Worm (Caenorhabditis elegans) whole organism, L4/young adult: ENCODE measurements around the gene F45E4.6.

Experiments used
- dao-5 ChIP-seq: sonication (generic microtip); optimal IDR thresholded peaks from 2 replicates; lab custom pipeline; 2016; ENCODE audit warnings: missing genotype, missing genetic modification characterization, moderate library complexity, missing compliant biosample characterization
- him-1 ChIP-seq: sonication (generic microtip); optimal IDR thresholded peaks from 2 replicates; lab custom pipeline; 2016; ENCODE audit warnings: missing genotype, missing genetic modification reagents, missing genetic modification characterization, missing compliant biosample characterization

ce11 chrIV:7674874-7675273 is 42.5 kb upstream of the F45E4.6 start, which contains the start of gene itr-1:
- TF ChIP-seq him-1 (tag; lab: Kevin White, UChicago) (no peak), dao-5 (tag; lab: Kevin White, UChicago) (no peak)
